Worm (Caenorhabditis elegans): Measurements from ENCODE around the gene F35E12.2.
A peak's percentile ranks its signal among the peaks of the same experiment; 100 is the strongest.

DNA sequence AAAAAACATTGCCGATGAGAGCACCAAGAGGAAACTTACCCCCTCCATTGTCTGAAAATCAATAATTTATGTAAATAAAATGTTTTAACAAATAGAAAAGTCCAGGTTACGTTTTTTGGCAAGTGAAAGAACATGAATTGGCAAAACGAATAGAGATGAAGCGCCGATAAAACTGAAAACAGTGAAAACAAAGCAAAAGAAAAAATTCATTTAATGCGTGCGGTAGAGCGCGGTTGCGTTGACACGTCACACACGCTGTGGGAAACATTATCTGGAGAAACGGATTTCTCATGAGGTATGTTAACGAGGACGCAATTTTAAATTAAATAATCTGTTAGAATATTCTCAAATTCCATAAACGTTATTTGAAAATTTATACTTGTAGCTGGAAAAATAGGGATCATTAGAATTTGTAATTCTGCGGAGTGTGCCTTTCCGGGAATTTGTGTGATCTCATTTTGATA lies 9.4 kb downstream of the F35E12.2 start, which contains the start of gene zipt-9:
- peak; percentile 61 for TF ChIP-seq pag-3 (tag; optimal IDR thresholded peaks at IDR 0.05; ENCODE audit: borderline replicate concordance)
- TF ChIP-seq che-1 (tag; optimal IDR thresholded peaks at IDR 0.05), result peak; percentile 38
- no peak for TF ChIP-seq pros-1 (tag; optimal IDR thresholded peaks at IDR 0.05)
- TF ChIP-seq madf-2 (tag; optimal IDR thresholded peaks at IDR 0.05), result peak; percentile 22
- TF ChIP-seq nfya-1 (tag; optimal IDR thresholded peaks at IDR 0.05), result peak; percentile 43
- TF ChIP-seq elt-2 (tag; optimal IDR thresholded peaks at IDR 0.05), result peak; percentile 85
- peak; percentile 12 for TF ChIP-seq T23F11.4 (GFP tag; optimal IDR thresholded peaks at IDR 0.05)
- TF ChIP-seq dmd-4 (tag; optimal IDR thresholded peaks at IDR 0.05; ENCODE audit: borderline replicate concordance), result peak; percentile 43
- no peak for TF ChIP-seq unc-55 (GFP tag; optimal IDR thresholded peaks at IDR 0.05)
- TF ChIP-seq ceh-30 (tag; optimal IDR thresholded peaks at IDR 0.05), result no peak
- peak; percentile 98 for TF ChIP-seq unc-42 (tag; optimal IDR thresholded peaks at IDR 0.05)
- no peak for TF ChIP-seq pax-1 (tag; optimal IDR thresholded peaks at IDR 0.05)
- peak; percentile 39 for TF ChIP-seq syd-9 (tag; optimal IDR thresholded peaks at IDR 0.05)
